Fruit fly (Drosophila melanogaster): ENCODE data around the gene CG3987.
A peak's percentile ranks its signal among the peaks of the same experiment; 100 is the strongest.

CG3987 gene

dm6 chr3R:15128646-15129429, 10.9 kb upstream of the CG3987 start:
- TF ChIP-seq Mio (GFP tag; optimal IDR thresholded peaks at IDR 0.05) (no peak), Rel (GFP tag; optimal IDR thresholded peaks at IDR 0.05) (no peak), Rel (tag; optimal IDR thresholded peaks at IDR 0.05) (no peak), usp (GFP tag; optimal IDR thresholded peaks at IDR 0.05) (no peak), br (GFP tag; optimal IDR thresholded peaks at IDR 0.05) (no peak), CG32264 (GFP tag; optimal IDR thresholded peaks at IDR 0.05) (no peak), Hr83 (GFP tag; optimal IDR thresholded peaks at IDR 0.05; ENCODE audit: poor library complexity, severe bottlenecking) (no peak), GATAd (GFP tag; optimal IDR thresholded peaks at IDR 0.05) (no peak), Myc (optimal IDR thresholded peaks at IDR 0.05) (no peak), Hnf4 (GFP tag; optimal IDR thresholded peaks at IDR 0.05) (no peak), Dif (GFP tag; optimal IDR thresholded peaks at IDR 0.05; ENCODE audit: partially characterized antibody) (no peak), woc (GFP tag; optimal IDR thresholded peaks at IDR 0.05) (no peak), rgr (GFP tag; optimal IDR thresholded peaks at IDR 0.05) (no peak), OdsH (GFP tag; optimal IDR thresholded peaks at IDR 0.05) (no peak), tai (GFP tag; optimal IDR thresholded peaks at IDR 0.05) (no peak), pan (optimal IDR thresholded peaks at IDR 0.05) (no peak), CG9705 (GFP tag; optimal IDR thresholded peaks at IDR 0.05) (no peak), Sp1 (GFP tag; optimal IDR thresholded peaks at IDR 0.05) (no peak), Jra (GFP tag; optimal IDR thresholded peaks at IDR 0.05) (no peak), dl (GFP tag; optimal IDR thresholded peaks at IDR 0.05; ENCODE audit: insufficient read depth in 1 of 2, partially characterized antibody in 2 of 2) (no peak), sv (GFP tag; optimal IDR thresholded peaks at IDR 0.05) (no peak)

- TF ChIP-seq fru (GFP tag; optimal IDR thresholded peaks at IDR 0.05) (no peak), ey (GFP tag; optimal IDR thresholded peaks at IDR 0.05) (no peak), usp (GFP tag; optimal IDR thresholded peaks at IDR 0.05) (no peak), Vsx2 (GFP tag; optimal IDR thresholded peaks at IDR 0.05; ENCODE audit: partially characterized antibody) (no peak), Dfd (GFP tag; optimal IDR thresholded peaks at IDR 0.05) (no peak), dmrt93B (GFP tag; optimal IDR thresholded peaks at IDR 0.05) (no peak), Hr83 (GFP tag; optimal IDR thresholded peaks at IDR 0.05; ENCODE audit: poor library complexity, severe bottlenecking) (no peak), rgr (GFP tag; optimal IDR thresholded peaks at IDR 0.05) (no peak), Sp1 (GFP tag; optimal IDR thresholded peaks at IDR 0.05) (no peak), pan (optimal IDR thresholded peaks at IDR 0.05) (no peak), br (GFP tag; optimal IDR thresholded peaks at IDR 0.05) (no peak), Mio (GFP tag; optimal IDR thresholded peaks at IDR 0.05) (no peak), Dif (GFP tag; optimal IDR thresholded peaks at IDR 0.05; ENCODE audit: partially characterized antibody) (no peak)
These were observed 9.8 kb upstream of the CG3987 start for dm6 chr3R:15129998-15130397.

- TF ChIP-seq dl (GFP tag; optimal IDR thresholded peaks at IDR 0.05; ENCODE audit: insufficient read depth in 1 of 2, partially characterized antibody in 2 of 2) = peak in 1 of 2 experiments; percentile 23
- no peak for TF ChIP-seq CrebA (GFP tag; optimal IDR thresholded peaks at IDR 0.05; ENCODE audit: borderline replicate concordance)
These were observed 8.9 kb upstream of the CG3987 start for dm6 chr3R:15130873-15131272.

- TF ChIP-seq Dfd (GFP tag; optimal IDR thresholded peaks at IDR 0.05) (no peak), brk (GFP tag; optimal IDR thresholded peaks at IDR 0.05) (no peak), jim (GFP tag; optimal IDR thresholded peaks at IDR 0.05) (peak; percentile 88), sv (GFP tag; optimal IDR thresholded peaks at IDR 0.05) (peak; percentile 65), dmrt93B (GFP tag; optimal IDR thresholded peaks at IDR 0.05) (no peak), foxo (GFP tag; optimal IDR thresholded peaks at IDR 0.05) (peak in 1 of 2 experiments; percentile 39), sage (GFP tag; optimal IDR thresholded peaks at IDR 0.05) (no peak), dl (GFP tag; optimal IDR thresholded peaks at IDR 0.05; ENCODE audit: insufficient read depth in 1 of 2, partially characterized antibody in 2 of 2) (peak in 1 of 2 experiments; percentile 72), woc (GFP tag; optimal IDR thresholded peaks at IDR 0.05) (no peak), CrebA (GFP tag; optimal IDR thresholded peaks at IDR 0.05; ENCODE audit: borderline replicate concordance) (peak; percentile 62), Hnf4 (GFP tag; optimal IDR thresholded peaks at IDR 0.05) (peak; percentile 74), CG32264 (GFP tag; optimal IDR thresholded peaks at IDR 0.05) (no peak), br (GFP tag; optimal IDR thresholded peaks at IDR 0.05) (peak; percentile 62), rgr (GFP tag; optimal IDR thresholded peaks at IDR 0.05) (peak; percentile 84), h (GFP tag; optimal IDR thresholded peaks at IDR 0.05) (peak; percentile 45), dsf (GFP tag; optimal IDR thresholded peaks at IDR 0.05; ENCODE audit: borderline replicate concordance) (peak; percentile 29), Dif (GFP tag; optimal IDR thresholded peaks at IDR 0.05; ENCODE audit: partially characterized antibody) (peak; percentile 85), Sp1 (GFP tag; optimal IDR thresholded peaks at IDR 0.05) (peak; percentile 70), Jra (GFP tag; optimal IDR thresholded peaks at IDR 0.05) (peak; percentile 34), GATAd (GFP tag; optimal IDR thresholded peaks at IDR 0.05) (no peak), lola (GFP tag; optimal IDR thresholded peaks at IDR 0.05) (no peak), psq (GFP tag; optimal IDR thresholded peaks at IDR 0.05) (peak; percentile 57), Vsx2 (GFP tag; optimal IDR thresholded peaks at IDR 0.05; ENCODE audit: partially characterized antibody) (peak; percentile 75), CG9705 (GFP tag; optimal IDR thresholded peaks at IDR 0.05) (no peak), fru (GFP tag; optimal IDR thresholded peaks at IDR 0.05) (peak; percentile 33), tai (GFP tag; optimal IDR thresholded peaks at IDR 0.05) (no peak), HLH106 (tag; optimal IDR thresholded peaks at IDR 0.05) (peak; percentile 35), Myc (optimal IDR thresholded peaks at IDR 0.05) (peak; percentile 68), ey (GFP tag; optimal IDR thresholded peaks at IDR 0.05) (peak; percentile 45), usp (GFP tag; optimal IDR thresholded peaks at IDR 0.05) (no peak), N (GFP tag; optimal IDR thresholded peaks at IDR 0.05) (no peak), pan (optimal IDR thresholded peaks at IDR 0.05) (no peak), Rel (GFP tag; optimal IDR thresholded peaks at IDR 0.05) (no peak), Rel (tag; optimal IDR thresholded peaks at IDR 0.05) (peak; percentile 100), Hr78 (GFP tag; optimal IDR thresholded peaks at IDR 0.05) (no peak)
These were observed 8.1 kb upstream of the CG3987 start, which contains the start of gene CG42788 for dm6 chr3R:15131677-15132076. Gene CG42788, minus strand, starts transcription at chr3R:15131926.
